Worm (Caenorhabditis elegans) whole organism, L2 larva: ENCODE data around the gene F47D12.3.
A peak's percentile ranks its signal among the peaks of the same experiment; 100 is the strongest.

Experiments
- C34F6.9 ChIP-seq: fragments of 150-350 bp; optimal IDR thresholded peaks from 2 replicates; lab custom pipeline; 2014; ENCODE audit warnings: missing biosample characterization, missing genetic modification characterization
- F13H6.1 ChIP-seq: sonication (generic microtip); optimal IDR thresholded peaks from 2 replicates; lab custom pipeline; 2016; ENCODE audit warnings: missing genetic modification characterization, missing compliant biosample characterization
- Y55F3AM.14 ChIP-seq: fragments of 200-800 bp; sonication (Bioruptor generic); optimal IDR thresholded peaks from 2 replicates; lab custom pipeline; 2018; ENCODE audit warnings: mild to moderate bottlenecking, missing genetic modification characterization, missing compliant biosample characterization
- ZK546.5 ChIP-seq: sonication (generic microtip); optimal IDR thresholded peaks from 2 replicates; lab custom pipeline; 2017; ENCODE audit warnings: missing biosample characterization, missing genetic modification characterization
- ama-1 ChIP-seq: fragments of 150-350 bp; optimal IDR thresholded peaks from 2 replicates; lab custom pipeline; 2018; ENCODE audit warnings: inconsistent platforms
- blmp-1 ChIP-seq: sonication (generic microtip); optimal IDR thresholded peaks from 2 replicates; lab custom pipeline; 2017; ENCODE audit warnings: missing genetic modification characterization, mild to moderate bottlenecking, missing compliant biosample characterization, antibody characterized with exemption, moderate library complexity; ENCODE audit not compliant: insufficient read depth
- ceh-16 ChIP-seq: fragments of 150-350 bp; optimal IDR thresholded peaks from 2 replicates; lab custom pipeline; 2014; ENCODE audit warnings: missing biosample characterization, missing genetic modification characterization
- ceh-82 ChIP-seq: fragments of 150-350 bp; optimal IDR thresholded peaks from 2 replicates; lab custom pipeline; 2014; ENCODE audit warnings: missing biosample characterization, missing genetic modification characterization
- crh-2 ChIP-seq: sonication (generic microtip); optimal IDR thresholded peaks from 2 replicates; lab custom pipeline; 2017; ENCODE audit warnings: missing biosample characterization, missing genetic modification characterization
- dmd-4 ChIP-seq: sonication (generic microtip); optimal IDR thresholded peaks from 2 replicates; lab custom pipeline; 2017; ENCODE audit warnings: missing biosample characterization, missing genetic modification characterization
- egl-27 ChIP-seq: sonication (generic microtip); optimal IDR thresholded peaks from 3 replicates; lab custom pipeline; 2017; ENCODE audit warnings: missing biosample characterization, missing genetic modification reagents, missing genetic modification characterization
- elt-1 ChIP-seq: fragments of 150-350 bp; optimal IDR thresholded peaks from 2 replicates; lab custom pipeline; 2014; ENCODE audit warnings: missing biosample characterization, missing genetic modification characterization
- elt-3 ChIP-seq: sonication (generic microtip); optimal IDR thresholded peaks from 2 replicates; lab custom pipeline; 2017; ENCODE audit warnings: missing biosample characterization, missing genetic modification characterization
- fos-1 ChIP-seq: fragments of 150-350 bp; optimal IDR thresholded peaks from 2 replicates; lab custom pipeline; 2014; ENCODE audit warnings: missing biosample characterization, missing genetic modification characterization
- gmeb-1 ChIP-seq: fragments of 150-350 bp; optimal IDR thresholded peaks from 2 replicates; lab custom pipeline; 2014; ENCODE audit warnings: missing biosample characterization, missing genetic modification characterization
- lin-11 ChIP-seq: fragments of 150-350 bp; sonication (generic microtip); optimal IDR thresholded peaks from 2 replicates; lab custom pipeline; 2014; ENCODE audit warnings: missing biosample characterization, missing genetic modification characterization, inconsistent platforms, mixed read lengths
- lin-13 ChIP-seq: fragments of 150-350 bp; optimal IDR thresholded peaks from 2 replicates; lab custom pipeline; 2014; ENCODE audit warnings: missing biosample characterization, missing genetic modification reagents, missing genetic modification characterization
- lin-39 ChIP-seq: fragments of 150-350 bp; optimal IDR thresholded peaks from 2 replicates; lab custom pipeline; 2014; ENCODE audit warnings: missing biosample characterization, missing genetic modification reagents, missing genetic modification characterization
- lsy-2 ChIP-seq, 2 experiments: fragments of 150-350 bp in 1 of 2; sonication (generic microtip) in 1 of 2; optimal IDR thresholded peaks; 2 replicates each; lab custom pipeline; 2014 to 2017; ENCODE audit warnings: missing biosample characterization in 2 of 2, missing genetic modification characterization in 2 of 2
- mab-5 ChIP-seq: fragments of 150-350 bp; optimal IDR thresholded peaks from 2 replicates; lab custom pipeline; 2014; ENCODE audit warnings: missing biosample characterization, missing genetic modification characterization
- mbf-1 ChIP-seq: sonication (generic microtip); optimal IDR thresholded peaks from 2 replicates; lab custom pipeline; 2017; ENCODE audit warnings: missing biosample characterization, missing genetic modification characterization
- mdl-1 ChIP-seq, 2 experiments: fragments of 150-350 bp in 1 of 2; sonication (generic microtip) in 1 of 2; optimal IDR thresholded peaks; 2 replicates each; lab custom pipeline; 2017; ENCODE audit warnings: missing biosample characterization in 2 of 2, missing genetic modification characterization in 2 of 2
- nhr-11 ChIP-seq: fragments of 150-350 bp; optimal IDR thresholded peaks from 2 replicates; lab custom pipeline; 2014; ENCODE audit warnings: missing biosample characterization, missing genetic modification characterization
- nhr-12 ChIP-seq: fragments of 150-350 bp; optimal IDR thresholded peaks from 2 replicates; lab custom pipeline; 2014; ENCODE audit warnings: missing biosample characterization, missing genetic modification characterization
- nhr-129 ChIP-seq: fragments of 150-350 bp; optimal IDR thresholded peaks from 2 replicates; lab custom pipeline; 2014; ENCODE audit warnings: missing biosample characterization, missing genetic modification characterization
- nhr-21 ChIP-seq: fragments of 150-350 bp; optimal IDR thresholded peaks from 2 replicates; lab custom pipeline; 2014; ENCODE audit warnings: missing biosample characterization, missing genetic modification characterization
- nhr-23 ChIP-seq: fragments of 150-350 bp; optimal IDR thresholded peaks from 2 replicates; lab custom pipeline; 2014; ENCODE audit warnings: missing biosample characterization, missing genetic modification reagents, missing genetic modification characterization
- nhr-25 ChIP-seq: fragments of 150-350 bp; sonication (generic microtip); optimal IDR thresholded peaks from 3 replicates; lab custom pipeline; 2014; ENCODE audit warnings: missing biosample characterization, missing genetic modification characterization
- nhr-6 ChIP-seq: fragments of 150-350 bp; optimal IDR thresholded peaks from 2 replicates; lab custom pipeline; 2014; ENCODE audit warnings: missing biosample characterization, missing genetic modification characterization
- nhr-77 ChIP-seq: fragments of 150-350 bp; optimal IDR thresholded peaks from 2 replicates; lab custom pipeline; 2014; ENCODE audit warnings: missing biosample characterization, missing genetic modification characterization
- peb-1 ChIP-seq: fragments of 150-350 bp; optimal IDR thresholded peaks from 2 replicates; lab custom pipeline; 2014; ENCODE audit warnings: missing biosample characterization, missing genetic modification characterization
- skn-1 ChIP-seq: sonication (generic microtip); optimal IDR thresholded peaks from 2 replicates; lab custom pipeline; 2017; ENCODE audit warnings: missing biosample characterization, missing genetic modification characterization
- sma-3 ChIP-seq: sonication (generic microtip); optimal IDR thresholded peaks from 2 replicates; lab custom pipeline; 2016; ENCODE audit warnings: missing genetic modification reagents, missing genetic modification characterization, missing compliant biosample characterization
- sma-9 ChIP-seq, 2 experiments: fragments of 150-350 bp in 1 of 2; sonication (generic microtip) in 1 of 2; optimal IDR thresholded peaks; 2 replicates each; lab custom pipeline; 2014 to 2016; ENCODE audit warnings: missing genetic modification characterization in 2 of 2, mild to moderate bottlenecking in 1 of 2, missing biosample characterization in 1 of 2, missing compliant biosample characterization in 1 of 2, missing genetic modification reagents in 1 of 2, moderate library complexity in 1 of 2
- snpc-4 ChIP-seq: fragments of 150-350 bp; optimal IDR thresholded peaks from 2 replicates; lab custom pipeline; 2014; ENCODE audit warnings: missing biosample characterization, missing genetic modification characterization
- unc-39 ChIP-seq: fragments of 150-350 bp; optimal IDR thresholded peaks from 2 replicates; lab custom pipeline; 2014; ENCODE audit warnings: missing biosample characterization, missing genetic modification characterization
- unc-55 ChIP-seq: fragments of 150-350 bp; sonication (generic microtip); optimal IDR thresholded peaks from 3 replicates; lab custom pipeline; 2014; ENCODE audit warnings: missing biosample characterization, missing genetic modification reagents, missing genetic modification characterization
- zag-1 ChIP-seq: fragments of 150-350 bp; optimal IDR thresholded peaks from 2 replicates; lab custom pipeline; 2014; ENCODE audit warnings: missing biosample characterization, missing genetic modification characterization
- ztf-1 ChIP-seq: fragments of 200-800 bp; sonication (Bioruptor generic); conservative IDR thresholded peaks from 2 replicates; pipeline ENCODE4 v1.3.6; 2022; ENCODE audit warnings: missing genetic modification characterization, missing compliant biosample characterization
- ztf-11 ChIP-seq: sonication (generic microtip); optimal IDR thresholded peaks from 2 replicates; lab custom pipeline; 2017; ENCODE audit warnings: missing biosample characterization, missing genetic modification characterization
- ztf-4 ChIP-seq: fragments of 150-350 bp; optimal IDR thresholded peaks from 2 replicates; lab custom pipeline; 2014; ENCODE audit warnings: missing biosample characterization, missing genetic modification characterization

The F47D12.3 gene

ce11 chrIII:6339919-6340434 is 41.7 kb downstream of the F47D12.3 start, which contains the start of gene let-767:
let-767 (minus strand) TSS chrIII:6339969.
- TF ChIP-seq sma-9 (GFP tag; optimal IDR thresholded peaks at IDR 0.05; lab: Kevin White, UChicago) (peak; percentile 6), sma-9 (tag; optimal IDR thresholded peaks at IDR 0.05; lab: Kevin White, UChicago) (no peak), lsy-2 (tag; optimal IDR thresholded peaks at IDR 0.05; lab: Kevin White, UChicago) (no peak), nhr-77 (tag; lab: Kevin White, UChicago) (no peak), nhr-12 (tag; lab: Kevin White, UChicago) (no peak), egl-27 (tag; lab: Kevin White, UChicago) (no peak), nhr-11 (tag; lab: Kevin White, UChicago) (no peak), gmeb-1 (tag; lab: Kevin White, UChicago) (peak; percentile 25), skn-1 (tag; lab: Kevin White, UChicago) (no peak), fos-1 (tag; lab: Kevin White, UChicago) (peak; percentile 35), ceh-82 (no peak), crh-2 (tag; lab: Kevin White, UChicago) (peak; percentile 27), nhr-23 (tag; lab: Kevin White, UChicago) (no peak), lin-39 (tag; lab: Kevin White, UChicago) (no peak), nhr-21 (tag; lab: Kevin White, UChicago) (no peak), snpc-4 (tag; lab: Kevin White, UChicago) (no peak), mab-5 (tag; lab: Kevin White, UChicago) (no peak)

- TF ChIP-seq crh-2 (tag; lab: Kevin White, UChicago) (peak; percentile 58), ztf-4 (tag; lab: Kevin White, UChicago) (no peak), F13H6.1 (no peak), fos-1 (tag; lab: Kevin White, UChicago) (peak; percentile 36), nhr-11 (tag; lab: Kevin White, UChicago) (no peak), mdl-1 (tag; optimal IDR thresholded peaks at IDR 0.05; lab: Kevin White, UChicago) (peak in 1 of 2 experiments; percentile 8), nhr-129 (peak; percentile 79), lsy-2 (tag; optimal IDR thresholded peaks at IDR 0.05; lab: Kevin White, UChicago) (peak; percentile 86 to 98), gmeb-1 (tag; lab: Kevin White, UChicago) (peak; percentile 48), C34F6.9 (tag; lab: Kevin White, UChicago) (peak; percentile 81), unc-55 (GFP tag; lab: Kevin White, UChicago) (peak; percentile 83), nhr-12 (tag; lab: Kevin White, UChicago) (no peak), unc-39 (tag; lab: Kevin White, UChicago) (no peak), skn-1 (tag; lab: Kevin White, UChicago) (peak; percentile 76), lin-13 (GFP tag; lab: Kevin White, UChicago) (peak; percentile 55), nhr-25 (peak; percentile 38)
These were observed 43.7 kb downstream of the F47D12.3 start, which contains the start of gene rpn-13 for ce11 chrIII:6341878-6342453. rpn-13 (minus strand) TSS chrIII:6341928.

- no peak for TF ChIP-seq lsy-2 (tag; optimal IDR thresholded peaks at IDR 0.05; lab: Kevin White, UChicago)
- no peak for TF ChIP-seq zag-1 (tag; lab: Kevin White, UChicago)
- no peak for TF ChIP-seq ZK546.5
- no peak for TF ChIP-seq ceh-82
- no peak for TF ChIP-seq mbf-1
- TF ChIP-seq nhr-6 (tag; lab: Kevin White, UChicago), result no peak
- TF ChIP-seq mdl-1 (tag; optimal IDR thresholded peaks at IDR 0.05; lab: Kevin White, UChicago), result no peak
These were observed 45.0 kb downstream of the F47D12.3 start, which contains the start of gene C56G2.9 for ce11 chrIII:6343229-6343628. C56G2.9 (minus strand) TSS chrIII:6343329.

- TF ChIP-seq sma-3 (GFP tag; lab: Kevin White, UChicago) (peak; percentile 74), elt-3 (no peak), nhr-12 (tag; lab: Kevin White, UChicago) (no peak), nhr-77 (tag; lab: Kevin White, UChicago) (no peak), sma-9 (GFP tag; optimal IDR thresholded peaks at IDR 0.05; lab: Kevin White, UChicago) (peak; percentile 72), sma-9 (tag; optimal IDR thresholded peaks at IDR 0.05; lab: Kevin White, UChicago) (no peak), ZK546.5 (no peak), ceh-82 (no peak), fos-1 (tag; lab: Kevin White, UChicago) (peak; percentile 81), mbf-1 (no peak), nhr-21 (tag; lab: Kevin White, UChicago) (peak; percentile 66), blmp-1 (tag; lab: Kevin White, UChicago) (peak; percentile 34), Y55F3AM.14 (GFP tag; lab: Kevin White, UChicago) (peak; percentile 29), mdl-1 (tag; optimal IDR thresholded peaks at IDR 0.05; lab: Kevin White, UChicago) (peak in 1 of 2 experiments; percentile 2), elt-1 (tag; lab: Kevin White, UChicago) (no peak), peb-1 (no peak), ceh-16 (tag; lab: Kevin White, UChicago) (no peak), nhr-23 (tag; lab: Kevin White, UChicago) (no peak), lin-11 (tag; lab: Kevin White, UChicago) (peak; percentile 3), ztf-11 (no peak), F13H6.1 (peak; percentile 87), ama-1 (lab: Kevin White, UChicago) (peak; percentile 53), dmd-4 (no peak), nhr-11 (tag; lab: Kevin White, UChicago) (no peak), mab-5 (tag; lab: Kevin White, UChicago) (peak; percentile 53), lin-13 (GFP tag; lab: Kevin White, UChicago) (peak; percentile 84), nhr-25 (peak; percentile 83), skn-1 (tag; lab: Kevin White, UChicago) (no peak), lin-39 (tag; lab: Kevin White, UChicago) (no peak), ztf-1 (GFP tag; lab: Robert Waterston, UW) (no peak)
These were observed 46.5 kb downstream of the F47D12.3 start for ce11 chrIII:6344737-6345136.
